Worm (Caenorhabditis elegans): Measurements from ENCODE around the gene C14C6.5.

DNA sequence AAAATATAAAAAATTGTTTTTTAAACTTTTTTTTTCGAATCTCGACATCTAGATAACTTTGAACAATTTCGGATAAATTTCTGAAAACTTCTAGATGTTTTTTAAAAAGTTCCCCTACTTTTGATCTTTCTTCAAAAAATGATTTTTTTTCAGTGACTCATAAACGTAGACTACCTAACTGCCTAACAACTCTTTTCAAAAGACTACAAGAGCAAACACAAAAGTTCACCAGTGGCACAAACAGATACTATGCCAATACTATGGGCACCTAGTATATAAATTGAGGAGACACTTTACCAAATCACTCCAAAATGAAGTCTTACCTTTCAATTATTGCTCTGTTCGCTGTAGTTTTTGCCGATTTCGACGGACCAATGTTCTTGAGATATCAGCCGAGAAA, 32.7 kb upstream of the C14C6.5 start, which contains the start of gene srlf-35:
- no peak for TF ChIP-seq dpl-1 (GFP tag; optimal IDR thresholded peaks at IDR 0.05)
- TF ChIP-seq ceh-82 (tag; optimal IDR thresholded peaks at IDR 0.05): no peak
- no peak for TF ChIP-seq jun-1 (tag; optimal IDR thresholded peaks at IDR 0.05)
- TF ChIP-seq unc-62 (GFP tag; optimal IDR thresholded peaks at IDR 0.05): no peak
- no peak for TF ChIP-seq elt-3 (tag; optimal IDR thresholded peaks at IDR 0.05)
- no peak for TF ChIP-seq aly-2 (tag; optimal IDR thresholded peaks at IDR 0.05)
- TF ChIP-seq lin-39 (tag; optimal IDR thresholded peaks at IDR 0.05): no peak
